In genomic region chrX:9120828-9121754, dm6 we compare ENCODE assay signal across 1 fruit fly cellular context.
TF ChIP-seq lines count a peak whose summit lies in the region.

No protein-coding gene starts in this region.

TF ChIP-seq in whole organism, embryonic, 481 proteins besides CTCF, POLR2A, EP300 and RAD21 (continued from another document and continues in another):
- TF ChIP-seq CG7928 (GFP tag; optimal IDR thresholded peaks at IDR 0.05; lab: Kevin White, UChicago) (no peak), Trl (optimal IDR thresholded peaks at IDR 0.05; lab: Kevin White, UChicago) (no peak), Trl (GFP tag; optimal IDR thresholded peaks at IDR 0.05; lab: Kevin White, UChicago) (no peak), CG18764 (GFP tag; optimal IDR thresholded peaks at IDR 0.05; lab: Kevin White, UChicago) (no peak), GATAe (GFP tag; conservative IDR thresholded peaks at IDR 0.05; lab: Robert Waterston, UW) (no peak), CG2712 (tag; optimal IDR thresholded peaks at IDR 0.05; lab: Kevin White, UChicago) (peak; percentile 55), Dp (GFP tag; optimal IDR thresholded peaks at IDR 0.05; lab: Kevin White, UChicago) (no peak), Dad (GFP tag; optimal IDR thresholded peaks at IDR 0.05; lab: Kevin White, UChicago) (no peak), CG17385 (GFP tag; optimal IDR thresholded peaks at IDR 0.05; lab: Kevin White, UChicago) (peak; percentile 57), CG9437 (GFP tag; optimal IDR thresholded peaks at IDR 0.05; lab: Kevin White, UChicago) (no peak), cg (GFP tag; optimal IDR thresholded peaks at IDR 0.05; lab: Kevin White, UChicago) (peak; percentile 22), CG4360 (GFP tag; IDR thresholded peaks at IDR 0.05; lab: Robert Waterston, UW) (no peak), gem (tag; optimal IDR thresholded peaks at IDR 0.05; lab: Kevin White, UChicago) (peak; percentile 71), az2 (GFP tag; optimal IDR thresholded peaks at IDR 0.05; lab: Kevin White, UChicago) (peak; percentile 20), wdn (GFP tag; IDR thresholded peaks at IDR 0.05; lab: Robert Waterston, UW) (no peak), Oli (tag; optimal IDR thresholded peaks at IDR 0.05; lab: Kevin White, UChicago) (peak; percentile 53), Nf-YC (tag; optimal IDR thresholded peaks at IDR 0.05; lab: Kevin White, UChicago) (no peak), her (GFP tag; optimal IDR thresholded peaks at IDR 0.05; lab: Kevin White, UChicago) (no peak), CG7556 (GFP tag; optimal IDR thresholded peaks at IDR 0.05; lab: Kevin White, UChicago) (peak; percentile 46), CG8765 (GFP tag; IDR thresholded peaks at IDR 0.05; lab: Robert Waterston, UW) (no peak), grn (GFP tag; optimal IDR thresholded peaks at IDR 0.05; lab: Kevin White, UChicago) (no peak), prd (optimal IDR thresholded peaks at IDR 0.05; lab: Kevin White, UChicago) (no peak), prd (GFP tag; IDR thresholded peaks at IDR 0.05; lab: Robert Waterston, UW) (0 out of 3 replicates have a peak, but pooled peaks have one; percentile 43), CG17359 (tag; optimal IDR thresholded peaks at IDR 0.05; lab: Kevin White, UChicago) (peak; percentile 66), CG4617 (GFP tag; optimal IDR thresholded peaks at IDR 0.05; lab: Kevin White, UChicago; ENCODE audit: borderline replicate concordance) (no peak), Dip2 (GFP tag; IDR thresholded peaks at IDR 0.05; lab: Robert Waterston, UW) (no peak), p53 (GFP tag; optimal IDR thresholded peaks at IDR 0.05; lab: Kevin White, UChicago) (no peak), Tbp (GFP tag; optimal IDR thresholded peaks at IDR 0.05; lab: Kevin White, UChicago) (no peak), exex (tag; optimal IDR thresholded peaks at IDR 0.05; lab: Kevin White, UChicago) (no peak), CG11695 (GFP tag; IDR thresholded peaks at IDR 0.05; lab: Robert Waterston, UW) (peak; percentile 31; the same call in 1 of the 3 replicates), pb (GFP tag; optimal IDR thresholded peaks at IDR 0.05; lab: Kevin White, UChicago) (no peak), Mrtf (GFP tag; IDR thresholded peaks at IDR 0.05; lab: Robert Waterston, UW) (peak; percentile 40; the same call in 1 of the 3 replicates), CG6254 (GFP tag; optimal IDR thresholded peaks at IDR 0.05; lab: Kevin White, UChicago) (peak; percentile 19), nerfin-1 (tag; optimal IDR thresholded peaks at IDR 0.05; lab: Kevin White, UChicago) (peak; percentile 6), CG1647 (GFP tag; optimal IDR thresholded peaks at IDR 0.05; lab: Kevin White, UChicago) (peak; percentile 19), Xrp1 (GFP tag; IDR thresholded peaks at IDR 0.05; lab: Robert Waterston, UW) (peak; percentile 48; the same call in 1 of the 2 replicates), Six4 (GFP tag; optimal IDR thresholded peaks at IDR 0.05; lab: Kevin White, UChicago) (peak; percentile 32), usp (GFP tag; optimal IDR thresholded peaks at IDR 0.05; lab: Kevin White, UChicago) (no peak), CG13287 (GFP tag; IDR thresholded peaks at IDR 0.05; lab: Robert Waterston, UW; ENCODE audit: partially characterized antibody) (no peak), CG1792 (GFP tag; optimal IDR thresholded peaks at IDR 0.05; lab: Kevin White, UChicago) (no peak), otp (GFP tag; IDR thresholded peaks at IDR 0.05; lab: Robert Waterston, UW) (no peak), CG5245 (GFP tag; optimal IDR thresholded peaks at IDR 0.05; lab: Kevin White, UChicago) (no peak), cato (GFP tag; optimal IDR thresholded peaks at IDR 0.05; lab: Kevin White, UChicago; ENCODE audit: borderline replicate concordance) (no peak), ttk (GFP tag; IDR thresholded peaks at IDR 0.05; lab: Robert Waterston, UW) (no peak), wor (GFP tag; IDR thresholded peaks at IDR 0.05; lab: Robert Waterston, UW) (no peak), Med (GFP tag; lab: Kevin White, UChicago) (peak; percentile 86), bigmax (GFP tag; optimal IDR thresholded peaks at IDR 0.05; lab: Kevin White, UChicago) (no peak), Bteb2 (GFP tag; optimal IDR thresholded peaks at IDR 0.05; lab: Kevin White, UChicago) (peak; percentile 39), CG17802 (tag; optimal IDR thresholded peaks at IDR 0.05; lab: Kevin White, UChicago) (no peak), CG10321 (GFP tag; IDR thresholded peaks at IDR 0.05; lab: Robert Waterston, UW) (no peak), ara (GFP tag; IDR thresholded peaks at IDR 0.05; lab: Robert Waterston, UW) (no peak), nmo (GFP tag; optimal IDR thresholded peaks at IDR 0.05; lab: Kevin White, UChicago) (peak; percentile 56), fd3F (GFP tag; optimal IDR thresholded peaks at IDR 0.05; lab: Kevin White, UChicago) (no peak), CG10654 (GFP tag; optimal IDR thresholded peaks at IDR 0.05; lab: Kevin White, UChicago) (no peak), ems (GFP tag; optimal IDR thresholded peaks at IDR 0.05; lab: Kevin White, UChicago) (peak; percentile 31), CG16779 (GFP tag; IDR thresholded peaks at IDR 0.05; lab: Robert Waterston, UW) (no peak), dysf (GFP tag; IDR thresholded peaks at IDR 0.05; lab: Robert Waterston, UW) (peak; percentile 61; the same call in 2 of the 3 replicates), Vsx1 (GFP tag; optimal IDR thresholded peaks at IDR 0.05; lab: Kevin White, UChicago) (no peak), dimm (GFP tag; IDR thresholded peaks at IDR 0.05; lab: Robert Waterston, UW) (no peak), CG34376 (GFP tag; optimal IDR thresholded peaks at IDR 0.05; lab: Kevin White, UChicago) (no peak), Doc3 (GFP tag; IDR thresholded peaks at IDR 0.05; lab: Robert Waterston, UW; ENCODE audit: partially characterized antibody) (no peak), Dbx (GFP tag; IDR thresholded peaks at IDR 0.05; lab: Robert Waterston, UW) (no peak), NfI (GFP tag; optimal IDR thresholded peaks at IDR 0.05; lab: Kevin White, UChicago) (peak; percentile 28), Sox102F (GFP tag; optimal IDR thresholded peaks at IDR 0.05; lab: Kevin White, UChicago) (peak; percentile 63), CG18599 (GFP tag; optimal IDR thresholded peaks at IDR 0.05; lab: Kevin White, UChicago) (peak; percentile 58), mirr (GFP tag; optimal IDR thresholded peaks at IDR 0.05; lab: Kevin White, UChicago) (no peak), Bgb (GFP tag; IDR thresholded peaks at IDR 0.05; lab: Robert Waterston, UW; ENCODE audit: partially characterized antibody) (0 out of 2 replicates have a peak, but pooled peaks have one; percentile 9), CG33557 (GFP tag; optimal IDR thresholded peaks at IDR 0.05; lab: Kevin White, UChicago) (no peak), CG12219 (GFP tag; optimal IDR thresholded peaks at IDR 0.05; lab: Kevin White, UChicago) (peak; percentile 14), CG30020 (tag; optimal IDR thresholded peaks at IDR 0.05; lab: Kevin White, UChicago) (no peak), CG13624 (GFP tag; optimal IDR thresholded peaks at IDR 0.05; lab: Kevin White, UChicago) (peak; percentile 14), Pdp1 (GFP tag; optimal IDR thresholded peaks at IDR 0.05; lab: Kevin White, UChicago) (peak; percentile 24 to 37), CG8478 (optimal IDR thresholded peaks at IDR 0.05; lab: Kevin White, UChicago) (no peak), CG12942 (GFP tag; optimal IDR thresholded peaks at IDR 0.05; lab: Kevin White, UChicago) (no peak), Spps (tag; optimal IDR thresholded peaks at IDR 0.05; lab: Kevin White, UChicago) (no peak), CG3726 (GFP tag; IDR thresholded peaks at IDR 0.05; lab: Robert Waterston, UW) (no peak), CG11560 (tag; IDR thresholded peaks at IDR 0.05; lab: Robert Waterston, UW) (no peak), CG2875 (GFP tag; optimal IDR thresholded peaks at IDR 0.05; lab: Kevin White, UChicago) (no peak), CG4707 (GFP tag; optimal IDR thresholded peaks at IDR 0.05; lab: Kevin White, UChicago) (peak; percentile 1), ab (GFP tag; optimal IDR thresholded peaks at IDR 0.05; lab: Kevin White, UChicago) (no peak), Fer1 (GFP tag; optimal IDR thresholded peaks at IDR 0.05; lab: Kevin White, UChicago) (peak; percentile 52), mam (GFP tag; optimal IDR thresholded peaks at IDR 0.05; lab: Kevin White, UChicago) (peak; percentile 47), h (optimal IDR thresholded peaks at IDR 0.05; lab: Kevin White, UChicago) (no peak), schlank (tag; optimal IDR thresholded peaks at IDR 0.05; lab: Kevin White, UChicago) (no peak), Ada2b (GFP tag; IDR thresholded peaks at IDR 0.05; lab: Robert Waterston, UW) (peak; percentile 46), B-H2 (GFP tag; optimal IDR thresholded peaks at IDR 0.05; lab: Kevin White, UChicago) (no peak), Abd-B (GFP tag; optimal IDR thresholded peaks at IDR 0.05; lab: Kevin White, UChicago) (no peak), CG15696 (tag; optimal IDR thresholded peaks at IDR 0.05; lab: Kevin White, UChicago) (peak; percentile 8), CG10209 (GFP tag; optimal IDR thresholded peaks at IDR 0.05; lab: Kevin White, UChicago) (peak; percentile 20), Usf (GFP tag; optimal IDR thresholded peaks at IDR 0.05; lab: Kevin White, UChicago) (no peak), odd (GFP tag; optimal IDR thresholded peaks at IDR 0.05; lab: Kevin White, UChicago) (no peak), gcm (GFP tag; optimal IDR thresholded peaks at IDR 0.05; lab: Kevin White, UChicago) (peak; percentile 7), CG4328 (GFP tag; optimal IDR thresholded peaks at IDR 0.05; lab: Kevin White, UChicago) (no peak), tin (GFP tag; optimal IDR thresholded peaks at IDR 0.05; lab: Kevin White, UChicago) (peak; percentile 24), CG7839 (tag; optimal IDR thresholded peaks at IDR 0.05; lab: Kevin White, UChicago) (peak; percentile 64), CG17568 (GFP tag; optimal IDR thresholded peaks at IDR 0.05; lab: Kevin White, UChicago) (peak; percentile 32), Dll (GFP tag; IDR thresholded peaks at IDR 0.05; lab: Robert Waterston, UW; ENCODE audit: partially characterized antibody) (no peak), CG17612 (GFP tag; IDR thresholded peaks at IDR 0.05; lab: Robert Waterston, UW) (no peak), chif (GFP tag; optimal IDR thresholded peaks at IDR 0.05; lab: Kevin White, UChicago) (peak in 1 of 2 experiments; percentile 52), rib (GFP tag; IDR thresholded peaks at IDR 0.05; lab: Robert Waterston, UW) (no peak), CG7987 (GFP tag; optimal IDR thresholded peaks at IDR 0.05; lab: Kevin White, UChicago) (no peak), CG15514 (GFP tag; optimal IDR thresholded peaks at IDR 0.05; lab: Kevin White, UChicago) (peak; percentile 21), CrebB (tag; optimal IDR thresholded peaks at IDR 0.05; lab: Kevin White, UChicago) (no peak), CG9609 (GFP tag; optimal IDR thresholded peaks at IDR 0.05; lab: Kevin White, UChicago) (no peak), unpg (GFP tag; optimal IDR thresholded peaks at IDR 0.05; lab: Kevin White, UChicago) (peak; percentile 52), CG14667 (GFP tag; IDR thresholded peaks at IDR 0.05; lab: Robert Waterston, UW) (no peak), CG15601 (tag; optimal IDR thresholded peaks at IDR 0.05; lab: Kevin White, UChicago) (no peak), CG13123 (GFP tag; optimal IDR thresholded peaks at IDR 0.05; lab: Kevin White, UChicago) (no peak), CG11247 (GFP tag; IDR thresholded peaks at IDR 0.05; lab: Robert Waterston, UW) (no peak), CG16815 (GFP tag; optimal IDR thresholded peaks at IDR 0.05; lab: Kevin White, UChicago) (no peak), CG11504 (tag; optimal IDR thresholded peaks at IDR 0.05; lab: Kevin White, UChicago) (peak; percentile 70), CG18476 (GFP tag; optimal IDR thresholded peaks at IDR 0.05; lab: Kevin White, UChicago) (no peak), CG11456 (GFP tag; IDR thresholded peaks at IDR 0.05; lab: Robert Waterston, UW) (0 out of 3 replicates have a peak, but pooled peaks have one; percentile 10), CG31441 (GFP tag; IDR thresholded peaks at IDR 0.05; lab: Robert Waterston, UW) (peak; percentile 45; the same call in 1 of the 2 replicates), kah (GFP tag; optimal IDR thresholded peaks at IDR 0.05; lab: Kevin White, UChicago) (no peak), danr (GFP tag; IDR thresholded peaks at IDR 0.05; lab: Robert Waterston, UW) (no peak), CG5953 (GFP tag; IDR thresholded peaks at IDR 0.05; lab: Robert Waterston, UW) (no peak), zen (tag; optimal IDR thresholded peaks at IDR 0.05; lab: Kevin White, UChicago) (peak; percentile 8), Sry-β (GFP tag; optimal IDR thresholded peaks at IDR 0.05; lab: Kevin White, UChicago) (no peak), Sry-δ (GFP tag; optimal IDR thresholded peaks at IDR 0.05; lab: Kevin White, UChicago) (no peak), fru (optimal IDR thresholded peaks at IDR 0.05; lab: Kevin White, UChicago) (no peak), jing (GFP tag; optimal IDR thresholded peaks at IDR 0.05; lab: Kevin White, UChicago) (no peak), Myb (GFP tag; optimal IDR thresholded peaks at IDR 0.05; lab: Kevin White, UChicago) (no peak), ato (GFP tag; IDR thresholded peaks at IDR 0.05; lab: Robert Waterston, UW; ENCODE audit: partially characterized antibody) (no peak), MTF-1 (GFP tag; optimal IDR thresholded peaks at IDR 0.05; lab: Kevin White, UChicago; ENCODE audit: borderline replicate concordance) (no peak), CG5180 (GFP tag; optimal IDR thresholded peaks at IDR 0.05; lab: Kevin White, UChicago) (no peak), zfh1 (GFP tag; IDR thresholded peaks at IDR 0.05; lab: Robert Waterston, UW) (0 out of 3 replicates have a peak, but pooled peaks have one; percentile 6), salm (tag; optimal IDR thresholded peaks at IDR 0.05; lab: Kevin White, UChicago) (no peak), CG10431 (GFP tag; optimal IDR thresholded peaks at IDR 0.05; lab: Kevin White, UChicago) (no peak), hbn (GFP tag; IDR thresholded peaks at IDR 0.05; lab: Robert Waterston, UW; ENCODE audit: partially characterized antibody) (no peak), CG8281 (tag; optimal IDR thresholded peaks at IDR 0.05; lab: Kevin White, UChicago) (peak; percentile 31), H15 (GFP tag; IDR thresholded peaks at IDR 0.05; lab: Robert Waterston, UW) (no peak), bowl (GFP tag; IDR thresholded peaks at IDR 0.05; lab: Robert Waterston, UW) (no peak), gcm2 (GFP tag; optimal IDR thresholded peaks at IDR 0.05; lab: Kevin White, UChicago) (no peak), chm (GFP tag; IDR thresholded peaks at IDR 0.05; lab: Robert Waterston, UW) (no peak)
